Worm (Caenorhabditis elegans): Measurements from ENCODE around the gene pho-9.

The pho-9 gene

DNA sequence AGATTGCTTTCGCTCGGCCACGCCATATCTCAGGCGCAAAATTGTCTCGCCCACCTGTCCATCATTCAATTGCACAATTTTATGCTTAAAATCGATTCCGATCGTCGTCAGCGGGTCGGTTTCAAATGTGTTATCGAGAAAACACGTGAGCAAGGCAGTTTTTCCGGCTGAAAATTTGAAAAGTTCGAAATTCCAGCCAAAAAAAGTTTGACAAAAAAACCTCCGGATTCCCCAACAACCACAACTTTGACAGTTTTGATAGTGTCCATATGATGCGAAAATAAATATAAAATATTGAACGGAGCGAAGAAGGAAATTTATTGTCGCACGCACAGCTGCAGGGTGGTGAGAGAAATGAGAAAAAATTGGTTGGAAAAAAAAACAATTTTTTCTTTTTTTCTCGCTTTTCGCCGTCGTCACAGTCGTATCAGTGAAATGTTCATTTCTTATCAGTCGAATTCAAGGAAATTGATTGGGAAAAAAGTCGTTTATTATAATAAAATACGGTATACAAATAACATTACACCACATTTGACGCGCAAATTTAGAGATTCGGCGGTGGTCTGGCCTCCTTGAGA lies 26.9 kb downstream of the pho-9 start, which contains the start of gene Y71H2AM.12:
Gene Y71H2AM.12 (minus strand): TSS at position 486 of the 578 bp plus-strand sequence.
- no peak for TF ChIP-seq hnd-1 (tag; optimal IDR thresholded peaks at IDR 0.05)

DNA sequence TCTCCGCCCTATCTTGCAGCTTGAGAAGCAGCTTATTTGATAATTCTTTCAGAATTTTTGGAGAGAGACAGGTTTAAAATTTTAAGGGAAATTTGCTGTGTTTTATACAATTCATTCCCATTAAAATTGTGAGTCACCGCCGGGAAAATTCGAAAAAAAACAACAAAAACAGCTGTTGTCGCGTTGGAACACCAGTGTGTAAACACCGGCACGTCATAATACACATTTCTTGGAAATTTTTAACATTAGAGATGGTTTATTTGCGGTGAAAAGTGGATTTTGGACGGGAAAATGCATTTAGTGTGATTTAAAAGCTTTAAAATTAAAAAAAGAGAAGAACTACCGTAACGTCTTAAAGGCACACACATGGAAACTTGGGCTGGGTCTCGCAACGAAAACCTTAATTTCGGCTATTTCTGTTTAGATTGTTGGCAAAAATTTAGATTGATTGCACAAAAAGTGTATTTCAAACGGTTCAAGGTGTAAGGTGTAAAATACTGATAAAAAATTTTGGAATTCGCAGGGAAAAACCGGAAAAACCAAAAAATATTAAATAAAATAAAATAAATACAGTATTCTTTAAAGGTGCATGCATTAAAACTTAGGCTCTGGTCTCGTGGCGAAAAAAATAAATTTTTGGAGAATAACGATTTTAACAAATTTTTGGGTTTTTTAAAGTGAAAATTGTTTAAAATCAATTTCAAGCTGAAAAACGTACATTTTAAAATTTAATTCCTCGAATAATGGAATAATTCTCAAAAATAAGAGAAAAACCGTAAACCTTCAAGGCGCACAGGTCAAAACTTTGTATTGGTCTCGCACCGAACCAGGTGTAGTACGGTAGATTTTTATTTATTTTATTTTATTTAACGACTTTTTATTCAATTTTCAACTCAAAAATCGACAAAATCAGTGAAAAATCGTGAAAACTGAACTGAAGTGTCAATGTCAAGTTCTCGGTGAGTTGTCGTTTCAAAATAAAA lies 35.1 kb downstream of the pho-9 start, which contains the start of gene cosa-1:
Gene cosa-1 (plus strand): TSS at position 896 of the 983 bp plus-strand sequence.
- TF ChIP-seq aly-1 (tag; optimal IDR thresholded peaks at IDR 0.05): no peak
- TF ChIP-seq hmbx-1 (tag; optimal IDR thresholded peaks at IDR 0.05): no peak
- TF ChIP-seq F13C5.2 (tag; optimal IDR thresholded peaks at IDR 0.05): no peak
- no peak for TF ChIP-seq ceh-13 (GFP tag; optimal IDR thresholded peaks at IDR 0.05)
- no peak for TF ChIP-seq scrt-1 (GFP tag; IDR thresholded peaks at IDR 0.05)
- TF ChIP-seq hnd-1 (tag; optimal IDR thresholded peaks at IDR 0.05): no peak
- no peak for TF ChIP-seq hmg-4 (GFP tag; optimal IDR thresholded peaks at IDR 0.05)
- no peak for TF ChIP-seq ama-1 (optimal IDR thresholded peaks at IDR 0.05)
- TF ChIP-seq sea-1 (GFP tag; conservative IDR thresholded peaks at IDR 0.05): no peak
- TF ChIP-seq pes-1 (GFP tag; IDR thresholded peaks at IDR 0.05): no peak
- TF ChIP-seq ceh-36 (tag; optimal IDR thresholded peaks at IDR 0.05): no peak
- no peak for TF ChIP-seq tra-4 (tag; optimal IDR thresholded peaks at IDR 0.05)

DNA sequence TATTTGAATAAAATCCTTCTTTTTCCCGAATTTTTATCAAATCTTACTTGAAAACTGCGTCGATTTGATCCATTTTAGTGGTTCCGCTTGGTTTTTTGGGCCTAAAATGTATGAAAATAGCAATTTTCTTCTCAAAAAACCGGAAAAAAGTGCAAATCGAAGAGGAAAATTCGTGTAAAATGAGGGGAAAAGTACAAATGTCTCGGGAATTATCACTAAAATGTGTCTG lies 35.7 kb downstream of the pho-9 start, which contains the start of gene Y71H2AM.11:
Gene Y71H2AM.11 (minus strand): TSS at position 101 of the 229 bp plus-strand sequence.
- TF ChIP-seq tbx-37 (GFP tag; conservative IDR thresholded peaks at IDR 0.05) (no peak), ets-7 (tag; optimal IDR thresholded peaks at IDR 0.05) (no peak), ceh-36 (tag; optimal IDR thresholded peaks at IDR 0.05) (no peak), pes-1 (GFP tag; IDR thresholded peaks at IDR 0.05) (no peak), sea-1 (GFP tag; conservative IDR thresholded peaks at IDR 0.05) (no peak), hmg-4 (GFP tag; optimal IDR thresholded peaks at IDR 0.05) (no peak), tbx-11 (GFP tag; IDR thresholded peaks at IDR 0.05) (no peak), hmbx-1 (tag; optimal IDR thresholded peaks at IDR 0.05) (no peak), F13C5.2 (tag; optimal IDR thresholded peaks at IDR 0.05) (no peak), ceh-13 (GFP tag; optimal IDR thresholded peaks at IDR 0.05) (no peak), flt-1 (GFP tag; IDR thresholded peaks at IDR 0.05) (no peak), scrt-1 (GFP tag; IDR thresholded peaks at IDR 0.05) (no peak), B0310.2 (tag; optimal IDR thresholded peaks at IDR 0.05) (no peak), tra-4 (tag; optimal IDR thresholded peaks at IDR 0.05) (no peak)

DNA sequence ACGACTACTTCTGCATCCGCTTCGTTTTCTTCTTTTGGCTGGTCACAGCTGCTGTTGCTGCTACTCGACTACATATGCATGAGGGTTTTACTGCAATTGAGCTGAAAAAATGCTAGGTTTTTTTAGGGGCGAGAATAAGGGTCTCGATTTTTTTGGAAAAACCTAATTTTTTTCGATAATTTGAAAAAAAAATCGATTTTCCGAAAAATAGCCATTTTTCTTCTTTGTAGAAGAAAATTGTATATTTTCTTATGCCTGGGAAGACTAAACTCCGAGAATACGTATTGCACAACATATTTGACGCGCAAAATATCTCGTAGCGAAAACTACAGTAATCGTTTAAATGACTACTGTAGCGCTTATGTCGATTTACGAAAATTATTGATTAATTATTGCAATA lies 44.1 kb downstream of the pho-9 start, which contains the start of gene tmem-132:
Gene tmem-132 (minus strand): TSS at position 101 of the 400 bp plus-strand sequence.
- no peak for TF ChIP-seq sea-1 (GFP tag; conservative IDR thresholded peaks at IDR 0.05)
- TF ChIP-seq scrt-1 (GFP tag; IDR thresholded peaks at IDR 0.05): no peak
- TF ChIP-seq tra-4 (tag; optimal IDR thresholded peaks at IDR 0.05): no peak
- no peak for TF ChIP-seq flt-1 (GFP tag; IDR thresholded peaks at IDR 0.05)
- no peak for TF ChIP-seq F13C5.2 (tag; optimal IDR thresholded peaks at IDR 0.05)
- no peak for TF ChIP-seq tbx-11 (GFP tag; IDR thresholded peaks at IDR 0.05)
- no peak for TF ChIP-seq ets-7 (tag; optimal IDR thresholded peaks at IDR 0.05)
- TF ChIP-seq hnd-1 (tag; optimal IDR thresholded peaks at IDR 0.05): no peak
- no peak for TF ChIP-seq pes-1 (GFP tag; IDR thresholded peaks at IDR 0.05)
- no peak for TF ChIP-seq hmbx-1 (tag; optimal IDR thresholded peaks at IDR 0.05)
- TF ChIP-seq B0310.2 (tag; optimal IDR thresholded peaks at IDR 0.05): no peak
- no peak for TF ChIP-seq hmg-4 (GFP tag; optimal IDR thresholded peaks at IDR 0.05)
- no peak for TF ChIP-seq ceh-13 (GFP tag; optimal IDR thresholded peaks at IDR 0.05)
- TF ChIP-seq tbx-37 (GFP tag; conservative IDR thresholded peaks at IDR 0.05): no peak

DNA sequence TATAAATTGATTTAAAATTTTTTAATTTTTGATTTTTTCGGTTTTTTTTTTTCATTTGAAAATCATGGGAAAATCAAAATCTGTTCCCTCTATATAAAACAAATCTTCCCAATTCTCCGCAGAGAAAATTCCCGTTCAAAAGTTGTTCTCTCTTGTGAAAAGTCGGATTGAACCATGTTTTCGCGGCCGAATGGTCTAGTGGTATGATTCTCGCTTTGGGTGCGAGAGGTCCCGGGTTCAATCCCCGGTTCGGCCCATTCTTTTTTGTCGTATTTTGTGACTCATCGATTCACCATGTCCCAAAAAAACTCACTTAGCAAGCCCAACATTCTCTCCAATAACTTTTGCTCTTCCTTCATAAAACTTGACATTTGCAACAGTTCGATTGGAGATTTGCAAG lies 49.1 kb downstream of the pho-9 start:
- TF ChIP-seq hnd-1 (tag; optimal IDR thresholded peaks at IDR 0.05): no peak
- 0 out of 2 replicates have a peak, but pooled peaks have one; percentile 10 for TF ChIP-seq pes-1 (GFP tag; IDR thresholded peaks at IDR 0.05)

DNA sequence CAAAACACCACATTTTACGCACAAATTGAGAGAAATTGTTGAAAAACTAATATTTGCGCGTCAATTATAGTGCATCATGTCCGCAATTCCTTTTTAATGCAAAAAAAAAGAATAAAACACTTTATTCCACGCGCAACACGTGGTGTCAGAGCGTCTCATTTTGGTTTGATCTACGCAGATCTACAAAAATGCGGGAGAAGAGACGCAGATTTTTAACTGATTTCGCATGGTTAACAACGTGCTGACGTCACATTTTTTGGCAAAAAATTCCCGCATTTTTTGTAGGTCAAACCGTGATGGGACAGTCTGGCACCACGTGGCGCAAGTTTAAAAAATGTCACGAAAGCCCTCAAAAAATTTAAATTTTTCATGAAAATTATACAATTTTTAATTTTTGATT lies 50.4 kb downstream of the pho-9 start:
- no peak for TF ChIP-seq hmbx-1 (tag; optimal IDR thresholded peaks at IDR 0.05)
- no peak for TF ChIP-seq hnd-1 (tag; optimal IDR thresholded peaks at IDR 0.05)
- TF ChIP-seq pes-1 (GFP tag; IDR thresholded peaks at IDR 0.05): no peak
- no peak for TF ChIP-seq scrt-1 (GFP tag; IDR thresholded peaks at IDR 0.05)
- no peak for TF ChIP-seq ets-7 (tag; optimal IDR thresholded peaks at IDR 0.05)
- no peak for TF ChIP-seq ceh-36 (tag; optimal IDR thresholded peaks at IDR 0.05)
- no peak for TF ChIP-seq aly-1 (tag; optimal IDR thresholded peaks at IDR 0.05)
- TF ChIP-seq tra-4 (tag; optimal IDR thresholded peaks at IDR 0.05): no peak
- no peak for TF ChIP-seq ceh-13 (GFP tag; optimal IDR thresholded peaks at IDR 0.05)
- no peak for TF ChIP-seq tbx-11 (GFP tag; IDR thresholded peaks at IDR 0.05)
- TF ChIP-seq flt-1 (GFP tag; IDR thresholded peaks at IDR 0.05): no peak
- TF ChIP-seq tbx-37 (GFP tag; conservative IDR thresholded peaks at IDR 0.05): no peak
- no peak for TF ChIP-seq ama-1 (optimal IDR thresholded peaks at IDR 0.05)
- TF ChIP-seq hmg-4 (GFP tag; optimal IDR thresholded peaks at IDR 0.05): no peak

All from whole organism, early embryonic.